Worm (Caenorhabditis elegans): ENCODE measurements around the gene fbxb-77.

Gene fbxb-77

DNA sequence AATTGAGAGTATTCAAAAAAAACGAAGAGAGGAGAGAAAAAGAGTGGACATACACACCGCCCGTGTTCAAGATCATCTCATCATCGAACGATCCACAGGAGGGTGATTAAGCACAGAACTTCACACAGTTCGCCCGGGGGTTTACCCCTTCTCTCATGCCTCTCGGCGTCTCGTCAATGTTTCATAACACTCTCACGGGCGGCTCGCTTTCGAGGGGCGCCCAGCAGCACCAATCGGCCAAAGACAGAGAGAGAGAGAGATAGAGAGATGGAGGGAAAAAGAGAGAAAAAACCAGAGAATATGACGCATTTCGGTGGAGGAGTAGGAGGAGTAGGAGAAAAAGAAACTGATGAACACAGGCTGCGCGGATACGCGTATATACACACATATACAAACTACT, 50.8 kb downstream of the fbxb-77 start (continued):
- TF ChIP-seq cey-2 (tag; optimal IDR thresholded peaks at IDR 0.05; ENCODE audit: borderline replicate concordance, insufficient read depth) (no peak), T20F7.1 (GFP tag; optimal IDR thresholded peaks at IDR 0.05) (no peak), F37D6.2 (tag; optimal IDR thresholded peaks at IDR 0.05) (peak; percentile 35), saeg-2 (GFP tag; IDR thresholded peaks at IDR 0.05) (no peak), Y75B8A.6 (GFP tag; IDR thresholded peaks at IDR 0.05) (no peak), madf-9 (GFP tag; conservative IDR thresholded peaks at IDR 0.05) (no peak), ztf-7 (tag; optimal IDR thresholded peaks at IDR 0.05) (no peak), lin-15B (tag; optimal IDR thresholded peaks at IDR 0.05) (no peak)
